Fruit fly (Drosophila melanogaster) Kc167 (cell line): ENCODE results near the gene CG3630.

Experiments used
- Sin3A ChIP-seq: fragments of >200 bp; optimal IDR thresholded peaks from 2 replicates; lab custom pipeline; 2018; ENCODE audit warnings: missing external identifiers
- insv ChIP-seq: fragments of >200 bp; optimal IDR thresholded peaks from 3 replicates; lab custom pipeline; 2018; ENCODE audit warnings: missing external identifiers
- psq ChIP-seq: fragments of >200 bp; optimal IDR thresholded peaks from 2 replicates; lab custom pipeline; 2017; ENCODE audit warnings: missing external identifiers
- ttk ChIP-seq: sonication (Bioruptor generic); optimal IDR thresholded peaks from 2 replicates; lab custom pipeline; 2017; ENCODE audit warnings: missing external identifiers

DNA sequence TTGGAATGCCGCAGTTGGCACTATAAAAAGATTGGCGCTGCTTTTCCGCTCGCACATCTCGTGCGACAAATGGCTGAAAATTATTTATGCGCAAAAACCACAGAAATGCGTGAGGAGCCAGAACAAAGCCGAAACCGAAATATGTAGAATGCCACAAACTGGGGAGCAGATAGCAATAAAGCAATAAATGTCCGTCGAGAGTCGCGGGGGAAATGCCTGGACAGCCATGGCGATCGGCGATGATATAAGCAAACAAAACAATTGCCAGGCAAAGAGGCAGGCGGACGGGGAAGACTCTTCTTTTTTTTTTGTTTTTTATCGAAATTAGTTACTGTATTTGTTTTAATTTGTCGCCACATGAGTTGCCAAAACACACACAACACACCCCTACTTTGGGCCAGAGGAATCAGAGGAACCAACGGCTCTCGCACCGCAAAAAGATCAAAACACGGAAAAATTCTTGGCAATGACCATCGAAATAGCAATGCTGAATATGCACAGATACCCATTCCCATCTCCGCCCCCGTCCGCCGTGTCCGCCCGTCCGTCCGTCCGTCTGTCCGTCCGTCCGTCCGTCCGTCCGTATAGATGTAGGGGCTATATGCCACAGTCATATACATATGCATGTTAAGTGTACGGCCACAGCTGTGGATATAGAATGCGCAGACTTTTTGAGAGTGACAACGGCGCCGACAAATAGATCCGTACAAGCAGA is 6.6 kb downstream of the CG3630 start:
- no peak for TF ChIP-seq psq (lab: Kevin White, UChicago)
- TF ChIP-seq insv (lab: Kevin White, UChicago), result no peak
- no peak for TF ChIP-seq ttk (lab: Kevin White, UChicago)
- TF ChIP-seq Sin3A (lab: Kevin White, UChicago), result no peak
